Fruit fly (Drosophila melanogaster) whole organism, embryonic: ENCODE measurements around the gene Sema5c.

ENCODE experiments used
- Bteb2 ChIP-seq: fragments of 200-800 bp; sonication (Bioruptor generic); optimal IDR thresholded peaks from 2 replicates; lab custom pipeline; 2016; ENCODE audit warnings: missing biosample characterization, missing genetic modification characterization
- CG10267 ChIP-seq: fragments of 200-800 bp; sonication (Bioruptor generic); optimal IDR thresholded peaks from 2 replicates; lab custom pipeline; 2018; ENCODE audit warnings: missing biosample characterization, mild to moderate bottlenecking, missing genetic modification characterization, moderate library complexity
- CG10654 ChIP-seq: fragments of 200-800 bp; sonication (Bioruptor generic); optimal IDR thresholded peaks from 2 replicates; lab custom pipeline; 2016; ENCODE audit warnings: missing biosample characterization, missing genetic modification characterization
- CG12071 ChIP-seq: fragments of 200-800 bp; sonication (Bioruptor generic); optimal IDR thresholded peaks from 3 replicates; lab custom pipeline; 2018; ENCODE audit warnings: missing biosample characterization, mild to moderate bottlenecking, missing genetic modification characterization
- CG12155 ChIP-seq: fragments of 200-800 bp; sonication (Bioruptor generic); optimal IDR thresholded peaks from 3 replicates; lab custom pipeline; 2016; ENCODE audit warnings: missing biosample characterization, missing genetic modification characterization
- CG13624 ChIP-seq: fragments of 200-800 bp; sonication (Bioruptor generic); optimal IDR thresholded peaks from 2 replicates; lab custom pipeline; 2016; ENCODE audit warnings: missing biosample characterization, missing genetic modification characterization
- CG15269 ChIP-seq: fragments of 200-800 bp; sonication (Bioruptor generic); optimal IDR thresholded peaks from 2 replicates; lab custom pipeline; 2018; ENCODE audit warnings: missing biosample characterization, mild to moderate bottlenecking, missing genetic modification characterization, moderate library complexity
- CG1529 ChIP-seq: fragments of 200-800 bp; sonication (Bioruptor generic); optimal IDR thresholded peaks from 3 replicates; lab custom pipeline; 2018; ENCODE audit warnings: missing biosample characterization, missing genetic modification characterization
- CG18619 ChIP-seq: fragments of 200-800 bp; sonication (Bioruptor generic); optimal IDR thresholded peaks from 3 replicates; lab custom pipeline; 2017; ENCODE audit warnings: missing biosample characterization, mild to moderate bottlenecking, missing genetic modification characterization
- CG31224 ChIP-seq: fragments of 200-800 bp; sonication (Bioruptor generic); IDR thresholded peaks from 2 replicates; pipeline ENCODE4 v1.3.6; 2022; ENCODE audit warnings: missing biosample characterization, missing genetic modification characterization
- CG31365 ChIP-seq: fragments of 200-800 bp; sonication (Bioruptor generic); optimal IDR thresholded peaks from 2 replicates; lab custom pipeline; 2018; ENCODE audit warnings: missing biosample characterization, mild to moderate bottlenecking, missing genetic modification characterization
- CG31388 ChIP-seq: fragments of 200-800 bp; sonication (Bioruptor generic); optimal IDR thresholded peaks from 2 replicates; lab custom pipeline; 2016; ENCODE audit warnings: missing biosample characterization, missing genetic modification characterization
- CG32767 ChIP-seq: fragments of 200-800 bp; sonication (Bioruptor generic); IDR thresholded peaks from 2 replicates; pipeline ENCODE4 v1.3.6; 2022; ENCODE audit warnings: missing biosample characterization, missing genetic modification characterization
- CG3281 ChIP-seq: fragments of 200-800 bp; sonication (Bioruptor generic); optimal IDR thresholded peaks from 3 replicates; lab custom pipeline; 2017; ENCODE audit warnings: missing biosample characterization, mild to moderate bottlenecking, missing genetic modification characterization
- CG34422 ChIP-seq: fragments of 200-800 bp; sonication (Bioruptor generic); IDR thresholded peaks from 3 replicates; pipeline ENCODE4 v1.3.6; 2022; ENCODE audit warnings: missing biosample characterization, missing genetic modification characterization
- CG4282 ChIP-seq: fragments of 200-800 bp; sonication (Bioruptor generic); optimal IDR thresholded peaks from 2 replicates; lab custom pipeline; 2016; ENCODE audit warnings: missing biosample characterization, missing genetic modification characterization
- CG4730 ChIP-seq: fragments of 200-800 bp; sonication (Bioruptor generic); IDR thresholded peaks from 2 replicates; pipeline ENCODE4 v1.3.6; 2022; ENCODE audit warnings: missing biosample characterization, missing genetic modification characterization
- CG6854 ChIP-seq: fragments of 200-800 bp; sonication (Bioruptor generic); optimal IDR thresholded peaks from 3 replicates; lab custom pipeline; 2017; ENCODE audit warnings: missing biosample characterization, mild to moderate bottlenecking, missing genetic modification characterization
- CG8478 ChIP-seq: fragments of >200 bp; optimal IDR thresholded peaks from 2 replicates; lab custom pipeline; 2018
- Dref ChIP-seq: fragments of 200-800 bp; sonication (Bioruptor generic); IDR thresholded peaks from 2 replicates; pipeline ENCODE4 v1.3.6; 2022; ENCODE audit warnings: missing biosample characterization, missing genetic modification characterization
- GATAe ChIP-seq: fragments of 200-800 bp; sonication (Bioruptor generic); conservative IDR thresholded peaks from 2 replicates; pipeline ENCODE4 v1.3.6; 2022; ENCODE audit warnings: missing biosample characterization, missing genetic modification characterization
- H2.0 ChIP-seq: fragments of 200-800 bp; sonication (Bioruptor generic); IDR thresholded peaks from 2 replicates; pipeline ENCODE4 v1.3.6; 2022; ENCODE audit warnings: missing biosample characterization, missing genetic modification characterization
- HHEX ChIP-seq: fragments of 200-800 bp; sonication (Bioruptor generic); optimal IDR thresholded peaks from 3 replicates; lab custom pipeline; 2017; ENCODE audit warnings: missing biosample characterization, mild to moderate bottlenecking, missing genetic modification characterization, missing genetic modification reagents
- HmgZ ChIP-seq: fragments of 200-800 bp; sonication (Bioruptor generic); optimal IDR thresholded peaks from 2 replicates; lab custom pipeline; 2018; ENCODE audit warnings: missing biosample characterization, mild to moderate bottlenecking, missing genetic modification characterization
- Jarid2 ChIP-seq: fragments of 200-800 bp; sonication (Bioruptor generic); optimal IDR thresholded peaks from 3 replicates; lab custom pipeline; 2017; ENCODE audit warnings: mild to moderate bottlenecking, missing biosample characterization, missing genetic modification reagents, missing genetic modification characterization
- Kr ChIP-seq: fragments of 200-800 bp; sonication (Bioruptor generic); optimal IDR thresholded peaks from 2 replicates; lab custom pipeline; 2017; ENCODE audit warnings: missing biosample characterization, mild to moderate bottlenecking, missing genetic modification characterization
- Meics ChIP-seq: fragments of 200-800 bp; sonication (Bioruptor generic); optimal IDR thresholded peaks from 2 replicates; lab custom pipeline; 2017; ENCODE audit warnings: missing biosample characterization, mild to moderate bottlenecking, missing genetic modification characterization
- Neu2 ChIP-seq: fragments of 200-800 bp; sonication (Bioruptor generic); optimal IDR thresholded peaks from 3 replicates; lab custom pipeline; 2016; ENCODE audit warnings: missing biosample characterization, missing genetic modification characterization, borderline replicate concordance
- Nf-YB ChIP-seq: fragments of 200-800 bp; sonication (Bioruptor generic); optimal IDR thresholded peaks from 3 replicates; lab custom pipeline; 2019; ENCODE audit warnings: missing biosample characterization, mild to moderate bottlenecking, missing genetic modification characterization, moderate library complexity
- Rfx ChIP-seq: fragments of 200-800 bp; sonication (Bioruptor generic); IDR thresholded peaks from 2 replicates; pipeline ENCODE4 v1.3.6; 2022; ENCODE audit warnings: missing biosample characterization, missing genetic modification characterization
- Spps ChIP-seq: fragments of 200-800 bp; sonication (Bioruptor generic); optimal IDR thresholded peaks from 2 replicates; lab custom pipeline; 2018; ENCODE audit warnings: missing biosample characterization, mild to moderate bottlenecking, missing genetic modification characterization
- Sry-δ ChIP-seq: fragments of 200-800 bp; sonication (Bioruptor generic); optimal IDR thresholded peaks from 2 replicates; lab custom pipeline; 2016; ENCODE audit warnings: missing biosample characterization, missing genetic modification characterization
- amos ChIP-seq: fragments of 200-800 bp; sonication (Bioruptor generic); IDR thresholded peaks from 2 replicates; pipeline ENCODE4 v1.3.6; 2022; ENCODE audit warnings: missing biosample characterization, missing genetic modification characterization; ENCODE audit not compliant: partially characterized antibody
- ap ChIP-seq: fragments of 200-800 bp; sonication (Bioruptor generic); IDR thresholded peaks from 2 replicates; pipeline ENCODE4 v1.3.6; 2022; ENCODE audit warnings: missing biosample characterization, missing genetic modification characterization
- ase ChIP-seq: fragments of 200-800 bp; sonication (Bioruptor generic); IDR thresholded peaks from 3 replicates; pipeline ENCODE4 v1.3.6; 2022; ENCODE audit warnings: missing biosample characterization, missing genetic modification characterization
- cad ChIP-seq: fragments of >200 bp; optimal IDR thresholded peaks from 2 replicates; lab custom pipeline; 2017; ENCODE audit warnings: missing biosample characterization, missing genetic modification characterization
- gce ChIP-seq: fragments of 200-800 bp; sonication (Bioruptor generic); IDR thresholded peaks from 3 replicates; pipeline ENCODE4 v1.3.6; 2022; ENCODE audit warnings: missing biosample characterization, missing genetic modification characterization
- gsb ChIP-seq: fragments of 200-800 bp; sonication (Bioruptor generic); IDR thresholded peaks from 2 replicates; pipeline ENCODE4 v1.3.6; 2022; ENCODE audit warnings: missing biosample characterization, missing genetic modification characterization
- gsb-n ChIP-seq: fragments of 200-800 bp; sonication (Bioruptor generic); optimal IDR thresholded peaks from 3 replicates; lab custom pipeline; 2018; ENCODE audit warnings: missing biosample characterization, mild to moderate bottlenecking, missing genetic modification characterization
- gt ChIP-seq: fragments of 200-800 bp; sonication (Bioruptor generic); IDR thresholded peaks from 2 replicates; pipeline ENCODE4 v1.3.6; 2022; ENCODE audit warnings: missing biosample characterization, missing genetic modification characterization
- h ChIP-seq: fragments of >200 bp; optimal IDR thresholded peaks from 2 replicates; lab custom pipeline; 2017
- knrl ChIP-seq: fragments of 200-800 bp; sonication (Bioruptor generic); IDR thresholded peaks from 3 replicates; pipeline ENCODE4 v1.3.6; 2022; ENCODE audit warnings: missing biosample characterization, missing genetic modification characterization; ENCODE audit not compliant: partially characterized antibody
- lola ChIP-seq, 3 experiments: fragments of >200 bp in 2 of 3; fragments of 200-800 bp in 1 of 3; sonication (Bioruptor generic) in 1 of 3; optimal IDR thresholded peaks; 2 replicates each; lab custom pipeline; 2017 to 2019; ENCODE audit warnings: missing biosample characterization in 3 of 3, missing genetic modification characterization in 3 of 3, mild to moderate bottlenecking in 1 of 3, moderate library complexity in 1 of 3
- luna ChIP-seq: fragments of 200-800 bp; sonication (Bioruptor generic); optimal IDR thresholded peaks from 2 replicates; lab custom pipeline; 2016; ENCODE audit warnings: missing biosample characterization, missing genetic modification characterization
- pb ChIP-seq: fragments of 200-800 bp; sonication (Bioruptor generic); optimal IDR thresholded peaks from 3 replicates; lab custom pipeline; 2016; ENCODE audit warnings: missing biosample characterization, missing genetic modification characterization
- phol ChIP-seq: fragments of 200-800 bp; sonication (Bioruptor generic); optimal IDR thresholded peaks from 3 replicates; lab custom pipeline; 2018; ENCODE audit warnings: missing biosample characterization, mild to moderate bottlenecking, missing genetic modification characterization, moderate library complexity
- ssp ChIP-seq: fragments of 200-800 bp; sonication (Bioruptor generic); IDR thresholded peaks from 2 replicates; pipeline ENCODE4 v1.3.6; 2022; ENCODE audit warnings: missing biosample characterization, missing genetic modification characterization
- tap ChIP-seq: fragments of 200-800 bp; optimal IDR thresholded peaks from 3 replicates; lab custom pipeline; 2019; ENCODE audit warnings: missing biosample characterization, mild to moderate bottlenecking, missing genetic modification characterization, moderate library complexity
- trem ChIP-seq: fragments of 200-800 bp; optimal IDR thresholded peaks from 3 replicates; lab custom pipeline; 2019; ENCODE audit warnings: missing biosample characterization, mild to moderate bottlenecking, missing genetic modification characterization, moderate library complexity
- vnd ChIP-seq: fragments of 200-800 bp; sonication (Bioruptor generic); IDR thresholded peaks from 3 replicates; pipeline ENCODE4 v1.3.6; 2022; ENCODE audit warnings: missing biosample characterization, missing genetic modification characterization; ENCODE audit not compliant: partially characterized antibody

Gene Sema5c

dm6 chr3L:12037449-12038163, 44.0 kb downstream of the Sema5c start (continued):
- TF ChIP-seq CG10654 (GFP tag; lab: Kevin White, UChicago) (peak; percentile 16), Nf-YB (GFP tag; lab: Kevin White, UChicago) (peak; percentile 15), CG34422 (GFP tag; lab: Robert Waterston, UW) (0 out of 3 replicates have a peak, but pooled peaks have one; percentile 39), cad (GFP tag; lab: Kevin White, UChicago) (no peak), gce (no peak), CG12155 (GFP tag; lab: Kevin White, UChicago) (no peak), tap (tag; lab: Kevin White, UChicago) (peak; percentile 59), CG8478 (no peak), luna (GFP tag; lab: Kevin White, UChicago) (no peak), H2.0 (GFP tag; lab: Robert Waterston, UW) (0 out of 2 replicates have a peak, but pooled peaks have one; percentile 27), Spps (tag; lab: Kevin White, UChicago) (peak; percentile 28), Rfx (GFP tag; lab: Robert Waterston, UW) (peak; percentile 52; the same call in 1 of the 2 replicates), HmgZ (tag; lab: Kevin White, UChicago) (no peak), Jarid2 (GFP tag; lab: Kevin White, UChicago) (no peak), ase (peak; percentile 24; the same call in 1 of the 3 replicates), Sry-δ (GFP tag; lab: Kevin White, UChicago) (peak; percentile 41), phol (tag; lab: Kevin White, UChicago) (peak; percentile 73), CG15269 (no peak), CG12071 (GFP tag; lab: Kevin White, UChicago) (no peak), CG10267 (tag; lab: Kevin White, UChicago) (peak; percentile 73), Dref (GFP tag; lab: Robert Waterston, UW) (no peak), lola (GFP tag; optimal IDR thresholded peaks at IDR 0.05; lab: Kevin White, UChicago) (peak in 1 of 3 experiments; percentile 58), CG4282 (no peak), CG31388 (peak; percentile 9), Bteb2 (GFP tag; lab: Kevin White, UChicago) (no peak), gsb (GFP tag; lab: Robert Waterston, UW) (no peak), CG3281 (peak; percentile 66), CG6854 (no peak), gsb-n (tag; lab: Kevin White, UChicago) (no peak), GATAe (GFP tag; lab: Robert Waterston, UW) (no peak), pb (GFP tag; lab: Kevin White, UChicago) (peak; percentile 0), CG4730 (peak; percentile 38; the same call in 1 of the 2 replicates), CG31365 (no peak), CG18619 (GFP tag; lab: Kevin White, UChicago) (peak; percentile 22), vnd (no peak), CG31224 (GFP tag; lab: Robert Waterston, UW) (peak; percentile 41; the same call in 1 of the 2 replicates), gt (GFP tag; lab: Robert Waterston, UW) (0 out of 2 replicates have a peak, but pooled peaks have one; percentile 43), Neu2 (GFP tag; lab: Kevin White, UChicago) (no peak), Meics (GFP tag; lab: Kevin White, UChicago) (peak; percentile 38), CG13624 (GFP tag; lab: Kevin White, UChicago) (no peak), trem (tag; lab: Kevin White, UChicago) (peak; percentile 31), HHEX (GFP tag; lab: Kevin White, UChicago) (peak; percentile 5), ssp (peak; percentile 51), CG32767 (GFP tag; lab: Robert Waterston, UW) (peak; percentile 21; the same call in 1 of the 2 replicates), amos (GFP tag; lab: Robert Waterston, UW) (no peak), knrl (GFP tag; lab: Robert Waterston, UW) (no peak), ap (GFP tag; lab: Robert Waterston, UW) (0 out of 2 replicates have a peak, but pooled peaks have one; percentile 35), h (lab: Kevin White, UChicago) (no peak), CG1529 (peak; percentile 12), Kr (GFP tag; lab: Kevin White, UChicago) (no peak)
